Fruit fly (Drosophila melanogaster): ENCODE results near the gene CtsB.

Gene CtsB

DNA sequence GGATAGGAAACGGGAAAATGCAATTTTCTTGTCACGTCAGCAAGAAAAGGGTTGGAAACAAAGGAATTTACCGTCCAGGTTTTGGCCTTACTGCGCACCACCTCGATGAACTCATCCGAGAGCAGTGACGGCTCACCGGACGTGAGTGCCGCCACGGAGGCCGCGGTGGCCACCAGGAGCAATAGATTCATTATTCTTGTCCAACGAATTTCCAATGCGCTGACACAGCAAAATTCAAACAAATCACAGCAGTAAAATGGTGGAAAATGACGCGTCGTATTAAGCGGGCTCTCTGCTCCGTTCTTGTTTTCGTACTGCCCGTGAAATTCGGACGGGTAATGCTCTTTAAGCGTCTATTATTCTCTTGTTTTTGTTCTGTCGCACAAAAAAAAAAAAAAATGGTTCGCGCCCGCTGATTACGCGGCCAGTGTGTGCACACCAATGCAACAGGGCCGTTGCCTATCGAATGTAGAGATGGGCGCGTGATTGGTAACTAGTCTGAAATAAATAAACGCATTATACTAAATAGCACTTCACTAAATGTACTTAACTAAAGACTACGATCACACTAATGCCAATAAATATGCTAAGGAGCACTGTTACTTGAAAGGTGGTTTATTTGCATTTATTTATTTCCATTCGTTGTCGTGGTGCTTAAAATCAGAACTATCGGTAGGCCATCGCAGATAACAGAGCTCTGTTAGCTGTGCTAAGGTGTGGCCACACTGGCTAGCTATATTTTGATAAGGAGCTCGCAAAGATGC is at the start of gene CtsB, which contains the start of gene amrt (continued):
- no peak for TF ChIP-seq pita (GFP tag; optimal IDR thresholded peaks at IDR 0.05)
- peak; percentile 30 for TF ChIP-seq Meics (GFP tag; optimal IDR thresholded peaks at IDR 0.05)
- TF ChIP-seq Antp (GFP tag; optimal IDR thresholded peaks at IDR 0.05), result peak; percentile 45
- TF ChIP-seq CG14441 (GFP tag; IDR thresholded peaks at IDR 0.05), result no peak
- no peak for TF ChIP-seq cato (GFP tag; optimal IDR thresholded peaks at IDR 0.05; ENCODE audit: borderline replicate concordance)
- no peak for TF ChIP-seq ken (GFP tag; IDR thresholded peaks at IDR 0.05)
- peak; percentile 34 for TF ChIP-seq CG1602 (GFP tag; optimal IDR thresholded peaks at IDR 0.05)
- peak; percentile 52 for TF ChIP-seq Myb (GFP tag; optimal IDR thresholded peaks at IDR 0.05)
- peak; percentile 26 for TF ChIP-seq CG10267 (tag; optimal IDR thresholded peaks at IDR 0.05)
- TF ChIP-seq vnd (GFP tag; IDR thresholded peaks at IDR 0.05; ENCODE audit: partially characterized antibody), result peak; percentile 85
- no peak for TF ChIP-seq CG10321 (GFP tag; IDR thresholded peaks at IDR 0.05)
- TF ChIP-seq MTF-1 (GFP tag; optimal IDR thresholded peaks at IDR 0.05; ENCODE audit: borderline replicate concordance), result no peak
- TF ChIP-seq zen2 (GFP tag; IDR thresholded peaks at IDR 0.05; ENCODE audit: partially characterized antibody), result no peak; the same call in 2 of the 3 replicates
- peak; percentile 55 for TF ChIP-seq pum (GFP tag; optimal IDR thresholded peaks at IDR 0.05)
- TF ChIP-seq sna (GFP tag; IDR thresholded peaks at IDR 0.05; ENCODE audit: partially characterized antibody), result peak; percentile 76
- peak; percentile 16 for TF ChIP-seq slp2 (GFP tag; optimal IDR thresholded peaks at IDR 0.05)
- no peak for TF ChIP-seq CG8478 (optimal IDR thresholded peaks at IDR 0.05)
- no peak for TF ChIP-seq Asciz (GFP tag; optimal IDR thresholded peaks at IDR 0.05)
- TF ChIP-seq MBD-R2 (GFP tag; IDR thresholded peaks at IDR 0.05), result peak; percentile 52
- TF ChIP-seq CG3726 (GFP tag; IDR thresholded peaks at IDR 0.05), result no peak
- no peak for TF ChIP-seq CG2199 (GFP tag; IDR thresholded peaks at IDR 0.05)
- peak; percentile 50 for TF ChIP-seq CG7786 (GFP tag; optimal IDR thresholded peaks at IDR 0.05)
- no peak for TF ChIP-seq ara (GFP tag; IDR thresholded peaks at IDR 0.05)
- TF ChIP-seq CG11247 (GFP tag; IDR thresholded peaks at IDR 0.05), result no peak
- TF ChIP-seq ab (GFP tag; optimal IDR thresholded peaks at IDR 0.05), result no peak
- TF ChIP-seq CG10979 (tag; optimal IDR thresholded peaks at IDR 0.05), result peak; percentile 38
- TF ChIP-seq CG1603 (tag; optimal IDR thresholded peaks at IDR 0.05), result peak; percentile 66
- TF ChIP-seq CG2678 (tag; optimal IDR thresholded peaks at IDR 0.05), result peak; percentile 60
- TF ChIP-seq CG18262 (tag; optimal IDR thresholded peaks at IDR 0.05), result peak; percentile 29
- no peak for TF ChIP-seq fd96Cb (tag; optimal IDR thresholded peaks at IDR 0.05)
- TF ChIP-seq CG11504 (tag; optimal IDR thresholded peaks at IDR 0.05), result no peak
- TF ChIP-seq CG12391 (tag; optimal IDR thresholded peaks at IDR 0.05), result peak; percentile 56
- TF ChIP-seq Blimp-1 (GFP tag; optimal IDR thresholded peaks at IDR 0.05), result no peak
- TF ChIP-seq E2f2 (GFP tag; IDR thresholded peaks at IDR 0.05), result peak; percentile 53
- no peak for TF ChIP-seq CG2889 (GFP tag; IDR thresholded peaks at IDR 0.05)
- no peak for TF ChIP-seq fd3F (GFP tag; optimal IDR thresholded peaks at IDR 0.05)
- no peak for TF ChIP-seq CG31388 (GFP tag; optimal IDR thresholded peaks at IDR 0.05)
- TF ChIP-seq B-H1 (GFP tag; IDR thresholded peaks at IDR 0.05), result no peak
- no peak for TF ChIP-seq cad (GFP tag; optimal IDR thresholded peaks at IDR 0.05)
- no peak for TF ChIP-seq maf-S (GFP tag; optimal IDR thresholded peaks at IDR 0.05)
- TF ChIP-seq Spps (tag; optimal IDR thresholded peaks at IDR 0.05), result no peak
- TF ChIP-seq jigr1 (GFP tag; IDR thresholded peaks at IDR 0.05), result no peak
